Worm (Caenorhabditis elegans) whole organism, L4 larva: ENCODE data around the gene H03A11.13.

Source experiments
- F10B5.3 ChIP-seq: sonication (generic microtip); optimal IDR thresholded peaks from 2 replicates; lab custom pipeline; 2016; ENCODE audit warnings: mild to moderate bottlenecking, missing genetic modification characterization, missing compliant biosample characterization
- F37D6.2 ChIP-seq: sonication (generic microtip); optimal IDR thresholded peaks from 2 replicates; lab custom pipeline; 2016; ENCODE audit warnings: mild to moderate bottlenecking, missing genetic modification characterization, missing compliant biosample characterization
- F44E2.7 ChIP-seq: fragments of 200-800 bp; sonication (Bioruptor generic); IDR thresholded peaks from 2 replicates; pipeline ENCODE4 v2.1.2; 2022; ENCODE audit warnings: missing genetic modification characterization, missing compliant biosample characterization
- T26A8.4 ChIP-seq: fragments of 200-800 bp; sonication (Bioruptor generic); IDR thresholded peaks from 2 replicates; pipeline ENCODE4 v1.3.6; 2022; ENCODE audit warnings: missing genetic modification characterization, missing compliant biosample characterization
- Y48G9A.11 ChIP-seq: fragments of 200-800 bp; sonication (Bioruptor generic); IDR thresholded peaks from 2 replicates; pipeline ENCODE4 v1.3.6; 2022; ENCODE audit warnings: missing genetic modification reagents, missing genetic modification characterization, missing compliant biosample characterization
- Y5F2A.4 ChIP-seq: fragments of 200-800 bp; sonication (Bioruptor generic); optimal IDR thresholded peaks from 2 replicates; lab custom pipeline; 2018; ENCODE audit warnings: mild to moderate bottlenecking, missing genetic modification characterization, missing compliant biosample characterization
- Y75B8A.6 ChIP-seq: fragments of 200-800 bp; sonication (Bioruptor generic); IDR thresholded peaks from 2 replicates; pipeline ENCODE4 v1.3.6; 2022; ENCODE audit warnings: missing genetic modification reagents, missing genetic modification characterization, missing compliant biosample characterization
- aha-1 ChIP-seq: fragments of 150-350 bp; peaks from one replicate; lab custom pipeline; 2014; ENCODE audit warnings: missing biosample characterization, missing genetic modification characterization
- ama-1 ChIP-seq: fragments of 150-350 bp; optimal IDR thresholded peaks from 2 replicates; lab custom pipeline; 2014; ENCODE audit warnings: inconsistent platforms, mixed read lengths
- arid-1 ChIP-seq: fragments of 200-800 bp; sonication (Bioruptor generic); conservative IDR thresholded peaks from 2 replicates; pipeline ENCODE4 v1.3.6; 2022; ENCODE audit warnings: missing genetic modification reagents, missing genetic modification characterization, missing compliant biosample characterization
- attf-4 ChIP-seq: sonication (generic microtip); optimal IDR thresholded peaks from 3 replicates; lab custom pipeline; 2017; ENCODE audit warnings: missing biosample characterization, missing genetic modification characterization
- ceh-32 ChIP-seq: sonication (generic microtip); optimal IDR thresholded peaks from 2 replicates; lab custom pipeline; 2016; ENCODE audit warnings: mild to moderate bottlenecking, missing genetic modification characterization, missing compliant biosample characterization; ENCODE audit not compliant: poor library complexity
- ceh-82 ChIP-seq: sonication (generic microtip); optimal IDR thresholded peaks from 2 replicates; lab custom pipeline; 2017; ENCODE audit warnings: missing biosample characterization, missing genetic modification characterization
- ces-1 ChIP-seq: fragments of 150-350 bp; sonication (generic microtip); optimal IDR thresholded peaks from 4 replicates; lab custom pipeline; 2014; ENCODE audit warnings: missing biosample characterization, missing genetic modification reagents, missing genetic modification characterization
- cey-2 ChIP-seq: sonication (generic microtip); optimal IDR thresholded peaks from 3 replicates; lab custom pipeline; 2017; ENCODE audit warnings: missing genetic modification characterization, mild to moderate bottlenecking, missing compliant biosample characterization, antibody characterized with exemption, borderline replicate concordance; ENCODE audit not compliant: insufficient read depth
- daf-12 ChIP-seq: fragments of 150-350 bp; optimal IDR thresholded peaks from 2 replicates; lab custom pipeline; 2014; ENCODE audit warnings: missing biosample characterization, missing genetic modification reagents, missing genetic modification characterization
- daf-16 ChIP-seq, 3 experiments: sonication (generic microtip); optimal IDR thresholded peaks; 2 replicates each; lab custom pipeline; 2016 to 2017; ENCODE audit warnings: missing genetic modification characterization in 3 of 3, missing genetic modification reagents in 3 of 3, mild to moderate bottlenecking in 2 of 3, missing compliant biosample characterization in 2 of 3, missing biosample characterization in 1 of 3, moderate library complexity in 1 of 3
- daf-8 ChIP-seq: fragments of 200-800 bp; sonication (Bioruptor generic); IDR thresholded peaks from 2 replicates; pipeline ENCODE4 v1.3.6; 2022; ENCODE audit warnings: missing genetic modification characterization, missing compliant biosample characterization
- duxl-1 ChIP-seq: sonication (generic microtip); optimal IDR thresholded peaks from 2 replicates; lab custom pipeline; 2016; ENCODE audit warnings: mild to moderate bottlenecking, missing genetic modification characterization, moderate library complexity, missing compliant biosample characterization; ENCODE audit not compliant: poor library complexity
- egl-43 ChIP-seq: fragments of 200-800 bp; sonication (Bioruptor generic); IDR thresholded peaks from 2 replicates; pipeline ENCODE4 v1.3.6; 2022; ENCODE audit warnings: missing genetic modification reagents, missing genetic modification characterization, missing compliant biosample characterization
- fkh-10 ChIP-seq: fragments of 150-350 bp; optimal IDR thresholded peaks from 2 replicates; lab custom pipeline; 2014; ENCODE audit warnings: missing biosample characterization, missing genetic modification reagents, missing genetic modification characterization
- fos-1 ChIP-seq: fragments of 150-350 bp; optimal IDR thresholded peaks from 2 replicates; lab custom pipeline; 2014; ENCODE audit warnings: missing biosample characterization, missing genetic modification characterization
- gei-8 ChIP-seq: fragments of 200-800 bp; sonication (Bioruptor generic); optimal IDR thresholded peaks from 2 replicates; lab custom pipeline; 2018; ENCODE audit warnings: mild to moderate bottlenecking, missing genetic modification characterization, missing compliant biosample characterization
- jun-1 ChIP-seq: fragments of 150-350 bp; optimal IDR thresholded peaks from 2 replicates; lab custom pipeline; 2014; ENCODE audit warnings: missing biosample characterization, missing genetic modification reagents, missing genetic modification characterization
- lin-15B ChIP-seq: fragments of 150-350 bp; sonication (generic microtip); optimal IDR thresholded peaks from 3 replicates; lab custom pipeline; 2014; ENCODE audit warnings: missing biosample characterization, missing genetic modification characterization
- lin-39 ChIP-seq: fragments of 150-350 bp; optimal IDR thresholded peaks from 2 replicates; lab custom pipeline; 2014; ENCODE audit warnings: missing biosample characterization, missing genetic modification reagents, missing genetic modification characterization
- madf-9 ChIP-seq: fragments of 200-800 bp; sonication (Bioruptor generic); conservative IDR thresholded peaks from 2 replicates; pipeline ENCODE4 v1.3.6; 2022; ENCODE audit warnings: missing genetic modification reagents, missing genetic modification characterization, missing compliant biosample characterization
- mdl-1 ChIP-seq, 2 experiments: fragments of 150-350 bp in 1 of 2; sonication (generic microtip) in 1 of 2; optimal IDR thresholded peaks; 2 replicates each; lab custom pipeline; 2014 to 2017; ENCODE audit warnings: missing biosample characterization in 2 of 2, missing genetic modification characterization in 2 of 2
- mep-1 ChIP-seq: fragments of 150-350 bp; sonication (generic microtip); optimal IDR thresholded peaks from 3 replicates; lab custom pipeline; 2014; ENCODE audit warnings: missing biosample characterization, missing genetic modification characterization
- mes-2 ChIP-seq: sonication (generic microtip); optimal IDR thresholded peaks from 2 replicates; lab custom pipeline; 2016; ENCODE audit warnings: missing genotype, mild to moderate bottlenecking, missing genetic modification characterization, missing compliant biosample characterization; ENCODE audit not compliant: poor library complexity, severe bottlenecking
- nhr-102 ChIP-seq: sonication (generic microtip); optimal IDR thresholded peaks from 2 replicates; lab custom pipeline; 2016; ENCODE audit warnings: mild to moderate bottlenecking, missing genetic modification characterization, moderate library complexity, missing compliant biosample characterization
- nhr-237 ChIP-seq: sonication (generic microtip); optimal IDR thresholded peaks from 2 replicates; lab custom pipeline; 2017; ENCODE audit warnings: missing biosample characterization, missing genetic modification characterization
- nhr-41 ChIP-seq: fragments of 200-800 bp; sonication (Bioruptor generic); IDR thresholded peaks from 2 replicates; pipeline ENCODE4 v1.3.6; 2022; ENCODE audit warnings: missing genetic modification reagents, missing genetic modification characterization, missing compliant biosample characterization
- nhr-42 ChIP-seq: fragments of 200-800 bp; sonication (Bioruptor generic); IDR thresholded peaks from 2 replicates; pipeline ENCODE4 v1.3.6; 2022; ENCODE audit warnings: missing genetic modification characterization, missing compliant biosample characterization
- nhr-48 ChIP-seq: sonication (generic microtip); optimal IDR thresholded peaks from 2 replicates; lab custom pipeline; 2016; ENCODE audit warnings: mild to moderate bottlenecking, missing genetic modification characterization, missing compliant biosample characterization
- nhr-77 ChIP-seq: fragments of 150-350 bp; optimal IDR thresholded peaks from 2 replicates; lab custom pipeline; 2014; ENCODE audit warnings: missing biosample characterization, missing genetic modification characterization
- pha-4 ChIP-seq, 2 experiments: fragments of 150-350 bp in 1 of 2; fragments of 200-800 bp in 1 of 2; sonication (Bioruptor generic) in 1 of 2; IDR thresholded peaks in 1 of 2; optimal IDR thresholded peaks in 1 of 2; 2 replicates each; pipeline versions ENCODE4 v1.3.6 to Lab custom; 2014 to 2022; ENCODE audit warnings: missing genetic modification characterization in 2 of 2, missing genetic modification reagents in 2 of 2, missing biosample characterization in 1 of 2, missing compliant biosample characterization in 1 of 2
- pqm-1 ChIP-seq: sonication (generic microtip); optimal IDR thresholded peaks from 2 replicates; lab custom pipeline; 2017; ENCODE audit warnings: missing biosample characterization, missing genetic modification characterization
- saeg-2 ChIP-seq: fragments of 200-800 bp; sonication (Bioruptor generic); IDR thresholded peaks from 2 replicates; pipeline ENCODE4 v1.3.6; 2022; ENCODE audit warnings: missing genetic modification reagents, missing genetic modification characterization, missing compliant biosample characterization
- sdz-12 ChIP-seq: fragments of 200-800 bp; sonication (Bioruptor generic); optimal IDR thresholded peaks from 2 replicates; lab custom pipeline; 2018; ENCODE audit warnings: mild to moderate bottlenecking, missing genetic modification characterization, missing compliant biosample characterization
- snpc-4 ChIP-seq: fragments of 150-350 bp; optimal IDR thresholded peaks from 2 replicates; lab custom pipeline; 2014; ENCODE audit warnings: missing biosample characterization, missing genetic modification characterization
- spr-1 ChIP-seq: sonication (generic microtip); optimal IDR thresholded peaks from 2 replicates; lab custom pipeline; 2016; ENCODE audit warnings: mild to moderate bottlenecking, missing genetic modification characterization, missing compliant biosample characterization
- spr-3 ChIP-seq: fragments of 200-800 bp; sonication (Bioruptor generic); optimal IDR thresholded peaks from 2 replicates; lab custom pipeline; 2018; ENCODE audit warnings: mild to moderate bottlenecking, missing genetic modification characterization, missing compliant biosample characterization
- tag-97 ChIP-seq: fragments of 200-800 bp; sonication (Bioruptor generic); IDR thresholded peaks from 2 replicates; pipeline ENCODE4 v1.3.6; 2022; ENCODE audit warnings: missing genetic modification characterization, missing compliant biosample characterization
- unc-130 ChIP-seq: sonication (generic microtip); optimal IDR thresholded peaks from 2 replicates; lab custom pipeline; 2016; ENCODE audit warnings: missing genetic modification reagents, missing genetic modification characterization, missing compliant biosample characterization
- unc-39 ChIP-seq: sonication (generic microtip); optimal IDR thresholded peaks from 2 replicates; lab custom pipeline; 2017; ENCODE audit warnings: missing biosample characterization, missing genetic modification characterization
- zip-2 ChIP-seq: fragments of 150-350 bp; optimal IDR thresholded peaks from 2 replicates; lab custom pipeline; 2014; ENCODE audit warnings: missing biosample characterization, missing genetic modification characterization

H03A11.13 gene

DNA sequence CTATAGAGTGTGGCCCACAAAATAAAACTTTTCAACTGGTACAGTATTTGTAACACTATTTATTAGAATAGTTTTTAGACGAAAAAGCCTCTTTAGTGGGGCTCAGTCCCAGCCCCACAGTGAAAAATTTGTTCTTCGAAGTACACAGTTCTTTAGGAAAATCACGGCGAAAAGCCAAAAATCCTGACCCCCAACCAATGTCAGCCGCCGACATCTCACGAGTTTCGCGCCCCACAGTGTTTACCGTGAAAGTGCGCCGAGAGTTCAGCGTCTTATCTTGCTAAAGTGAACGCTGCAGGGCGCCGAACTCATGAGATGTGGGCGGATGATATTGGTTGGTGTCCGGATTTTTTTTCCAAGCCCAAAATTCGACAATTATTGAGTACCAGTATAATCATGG, 42.1 kb downstream of the H03A11.13 start (continued):
- TF ChIP-seq daf-12 (no peak), unc-130 (GFP tag; lab: Kevin White, UChicago) (no peak), Y5F2A.4 (no peak), nhr-237 (tag; lab: Kevin White, UChicago) (no peak), snpc-4 (tag; lab: Kevin White, UChicago) (peak; percentile 69), ceh-82 (tag; lab: Kevin White, UChicago) (no peak), ceh-32 (tag; lab: Kevin White, UChicago) (no peak), ces-1 (GFP tag; lab: Kevin White, UChicago) (no peak), lin-15B (tag; lab: Kevin White, UChicago) (no peak), tag-97 (GFP tag; lab: Robert Waterston, UW) (no peak), pqm-1 (tag; lab: Kevin White, UChicago) (no peak), F37D6.2 (tag; lab: Kevin White, UChicago) (no peak), F44E2.7 (GFP tag; lab: Robert Waterston, UW) (no peak), F10B5.3 (no peak), fkh-10 (GFP tag; lab: Kevin White, UChicago) (no peak), lin-39 (tag; lab: Kevin White, UChicago) (no peak), Y75B8A.6 (GFP tag; lab: Robert Waterston, UW) (no peak), nhr-42 (GFP tag; lab: Robert Waterston, UW) (0 out of 2 replicates have a peak, but pooled peaks have one; percentile 64), aha-1 (tag; lab: Kevin White, UChicago) (no peak), attf-4 (tag; lab: Kevin White, UChicago) (no peak), egl-43 (no peak), Y48G9A.11 (GFP tag; lab: Robert Waterston, UW) (no peak), pha-4 (GFP tag; IDR thresholded peaks at IDR 0.05; lab: Robert Waterston, UW) (no peak), pha-4 (tag; optimal IDR thresholded peaks at IDR 0.05; lab: Kevin White, UChicago) (no peak)

DNA sequence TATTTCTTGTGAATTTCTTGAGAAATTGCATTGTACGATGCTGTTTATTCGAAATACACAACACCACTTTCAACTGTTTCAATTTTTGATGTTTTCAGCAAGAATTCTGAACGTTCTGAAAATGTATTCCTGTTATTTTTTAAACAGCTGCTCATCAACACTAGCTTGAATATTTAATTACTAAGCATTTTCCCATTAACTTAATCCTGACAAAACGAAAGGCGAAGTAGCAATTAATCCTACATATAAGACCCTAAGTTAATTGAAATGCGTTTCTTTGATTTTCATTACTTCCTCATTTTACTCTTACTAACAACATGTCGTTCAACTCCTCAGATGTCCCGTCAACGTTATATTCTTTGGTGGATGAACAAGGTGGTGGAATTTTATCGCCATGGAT, 44.6 kb downstream of the H03A11.13 start, which contains the start of gene ocr-3:
TSS of gene ocr-3 (plus strand) at position 301 of the 400 bp plus-strand sequence.
- no peak for TF ChIP-seq ama-1 (lab: Kevin White, UChicago)
- TF ChIP-seq duxl-1 (tag; lab: Kevin White, UChicago) = no peak
- no peak for TF ChIP-seq mes-2 (tag; lab: Kevin White, UChicago)
- no peak for TF ChIP-seq T26A8.4 (GFP tag; lab: Robert Waterston, UW)
- TF ChIP-seq, all 104 proteins: peak for 0

DNA sequence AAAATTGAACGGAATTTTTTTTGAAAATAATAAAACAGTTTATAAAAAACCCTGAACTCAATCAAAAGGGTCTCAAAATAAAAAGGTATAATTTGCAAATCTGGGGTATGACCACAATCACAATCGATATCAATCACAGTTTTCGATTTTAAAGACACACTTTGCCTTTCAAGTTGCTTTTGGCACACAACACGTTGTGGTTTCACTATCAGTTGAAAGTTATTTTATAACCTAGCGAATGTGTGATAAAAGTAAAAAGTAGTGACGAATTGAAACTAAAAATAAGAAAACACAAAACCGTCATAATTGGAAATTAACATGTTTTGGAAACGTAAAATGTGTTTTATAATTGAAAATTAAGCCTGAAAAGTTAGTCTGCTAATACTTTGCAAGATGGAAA, 45.3 kb downstream of the H03A11.13 start:
- TF ChIP-seq nhr-48 = no peak
- no peak for TF ChIP-seq sdz-12 (GFP tag; lab: Kevin White, UChicago)
- no peak for TF ChIP-seq fos-1 (tag; lab: Kevin White, UChicago)
- no peak for TF ChIP-seq gei-8 (GFP tag; lab: Kevin White, UChicago)
- peak; percentile 62 for TF ChIP-seq nhr-77 (tag; lab: Kevin White, UChicago)
- no peak for TF ChIP-seq zip-2 (tag; lab: Kevin White, UChicago)
- TF ChIP-seq saeg-2 = no peak
- TF ChIP-seq mes-2 (tag; lab: Kevin White, UChicago) = no peak
- TF ChIP-seq nhr-42 (GFP tag; lab: Robert Waterston, UW) = no peak
- TF ChIP-seq mep-1 (tag; lab: Kevin White, UChicago) = no peak
- TF ChIP-seq daf-16 (GFP tag; optimal IDR thresholded peaks at IDR 0.05; lab: Kevin White, UChicago) = no peak
- TF ChIP-seq daf-16 (tag; optimal IDR thresholded peaks at IDR 0.05; lab: Kevin White, UChicago) = peak; percentile 91
- no peak for TF ChIP-seq duxl-1 (tag; lab: Kevin White, UChicago)
- no peak for TF ChIP-seq fkh-10 (GFP tag; lab: Kevin White, UChicago)
- no peak for TF ChIP-seq jun-1
- no peak for TF ChIP-seq spr-3
- peak; percentile 53 for TF ChIP-seq nhr-102 (tag; lab: Kevin White, UChicago)
- no peak for TF ChIP-seq spr-1 (tag; lab: Kevin White, UChicago)
- no peak for TF ChIP-seq nhr-41
- no peak for TF ChIP-seq madf-9 (GFP tag; lab: Robert Waterston, UW)
- TF ChIP-seq Y75B8A.6 (GFP tag; lab: Robert Waterston, UW) = no peak
- no peak for TF ChIP-seq cey-2 (tag; lab: Kevin White, UChicago)
- TF ChIP-seq arid-1 (GFP tag; lab: Robert Waterston, UW) = no peak
- TF ChIP-seq F44E2.7 (GFP tag; lab: Robert Waterston, UW) = no peak
- TF ChIP-seq Y48G9A.11 (GFP tag; lab: Robert Waterston, UW) = no peak
- TF ChIP-seq mdl-1 (tag; optimal IDR thresholded peaks at IDR 0.05; lab: Kevin White, UChicago) = no peak
- TF ChIP-seq daf-8 (GFP tag; lab: Robert Waterston, UW) = no peak
- no peak for TF ChIP-seq unc-39 (tag; lab: Kevin White, UChicago)
